Fruit fly (Drosophila melanogaster): Measurements from ENCODE around the gene Ids.

dm6 chr3L:3419369-3420232 lies 41.5 kb downstream of the Ids start:
- TF ChIP-seq CG16779 (tag; optimal IDR thresholded peaks at IDR 0.05) (no peak), Hr38 (GFP tag; optimal IDR thresholded peaks at IDR 0.05) (no peak), CG11902 (GFP tag; optimal IDR thresholded peaks at IDR 0.05) (no peak), salr (GFP tag; optimal IDR thresholded peaks at IDR 0.05) (peak in 1 of 2 experiments; percentile 62), Gug (GFP tag; IDR thresholded peaks at IDR 0.05) (no peak), Blimp-1 (GFP tag; optimal IDR thresholded peaks at IDR 0.05) (no peak), Sox14 (GFP tag; optimal IDR thresholded peaks at IDR 0.05) (no peak), Smox (GFP tag; optimal IDR thresholded peaks at IDR 0.05) (no peak), svp (GFP tag) (no peak), cyc (GFP tag; optimal IDR thresholded peaks at IDR 0.05) (no peak), dsx (GFP tag; optimal IDR thresholded peaks at IDR 0.05; ENCODE audit: poor library complexity, severe bottlenecking) (no peak), CG11294 (GFP tag; IDR thresholded peaks at IDR 0.05) (no peak), net (GFP tag; optimal IDR thresholded peaks at IDR 0.05) (no peak), acj6 (GFP tag; optimal IDR thresholded peaks at IDR 0.05) (no peak)
